Worm (Caenorhabditis elegans) whole organism, L4 larva: ENCODE results near the gene T26C12.2.

Source experiments
- F10B5.3 ChIP-seq: sonication (generic microtip); optimal IDR thresholded peaks from 2 replicates; lab custom pipeline; 2016; ENCODE audit warnings: mild to moderate bottlenecking, missing genetic modification characterization, missing compliant biosample characterization
- F37D6.2 ChIP-seq: sonication (generic microtip); optimal IDR thresholded peaks from 2 replicates; lab custom pipeline; 2016; ENCODE audit warnings: mild to moderate bottlenecking, missing genetic modification characterization, missing compliant biosample characterization
- R02D3.7 ChIP-seq: fragments of 150-350 bp; sonication (generic microtip); optimal IDR thresholded peaks from 3 replicates; lab custom pipeline; 2014; ENCODE audit warnings: missing biosample characterization, missing genetic modification characterization
- Y48G9A.11 ChIP-seq: fragments of 200-800 bp; sonication (Bioruptor generic); IDR thresholded peaks from 2 replicates; pipeline ENCODE4 v1.3.6; 2022; ENCODE audit warnings: missing genetic modification reagents, missing genetic modification characterization, missing compliant biosample characterization
- Y5F2A.4 ChIP-seq: fragments of 200-800 bp; sonication (Bioruptor generic); optimal IDR thresholded peaks from 2 replicates; lab custom pipeline; 2018; ENCODE audit warnings: mild to moderate bottlenecking, missing genetic modification characterization, missing compliant biosample characterization
- Y75B8A.6 ChIP-seq: fragments of 200-800 bp; sonication (Bioruptor generic); IDR thresholded peaks from 2 replicates; pipeline ENCODE4 v1.3.6; 2022; ENCODE audit warnings: missing genetic modification reagents, missing genetic modification characterization, missing compliant biosample characterization
- ZK337.2 ChIP-seq: fragments of 200-800 bp; sonication (Bioruptor generic); IDR thresholded peaks from 2 replicates; pipeline ENCODE4 v1.3.6; 2022; ENCODE audit warnings: missing genetic modification reagents, missing genetic modification characterization, missing compliant biosample characterization
- aly-2 ChIP-seq: sonication (generic microtip); optimal IDR thresholded peaks from 2 replicates; lab custom pipeline; 2018; ENCODE audit warnings: missing biosample characterization, missing genetic modification characterization
- ama-1 ChIP-seq: fragments of 150-350 bp; optimal IDR thresholded peaks from 2 replicates; lab custom pipeline; 2014; ENCODE audit warnings: inconsistent platforms, mixed read lengths
- attf-4 ChIP-seq: sonication (generic microtip); optimal IDR thresholded peaks from 3 replicates; lab custom pipeline; 2017; ENCODE audit warnings: missing biosample characterization, missing genetic modification characterization
- ceh-44 ChIP-seq: fragments of 200-800 bp; sonication (Bioruptor generic); IDR thresholded peaks from 2 replicates; pipeline ENCODE4 v1.3.6; 2022; ENCODE audit warnings: missing genetic modification reagents, missing genetic modification characterization, missing compliant biosample characterization
- ces-1 ChIP-seq: fragments of 150-350 bp; sonication (generic microtip); optimal IDR thresholded peaks from 4 replicates; lab custom pipeline; 2014; ENCODE audit warnings: missing biosample characterization, missing genetic modification reagents, missing genetic modification characterization
- daf-19 ChIP-seq: fragments of 200-800 bp; sonication (Bioruptor generic); conservative IDR thresholded peaks from 2 replicates; pipeline ENCODE4 v1.3.6; 2022; ENCODE audit warnings: missing genetic modification characterization, missing compliant biosample characterization
- dpl-1 ChIP-seq: fragments of 150-350 bp; optimal IDR thresholded peaks from 2 replicates; lab custom pipeline; 2014; ENCODE audit warnings: missing biosample characterization, missing genetic modification reagents, missing genetic modification characterization
- dve-1 ChIP-seq: sonication (generic microtip); optimal IDR thresholded peaks from 2 replicates; lab custom pipeline; 2017; ENCODE audit warnings: antibody characterized with exemption, mild to moderate bottlenecking, missing genetic modification characterization, missing compliant biosample characterization; ENCODE audit not compliant: insufficient read depth
- egl-43 ChIP-seq: fragments of 200-800 bp; sonication (Bioruptor generic); IDR thresholded peaks from 2 replicates; pipeline ENCODE4 v1.3.6; 2022; ENCODE audit warnings: missing genetic modification reagents, missing genetic modification characterization, missing compliant biosample characterization
- fkh-10 ChIP-seq: fragments of 150-350 bp; optimal IDR thresholded peaks from 2 replicates; lab custom pipeline; 2014; ENCODE audit warnings: missing biosample characterization, missing genetic modification reagents, missing genetic modification characterization
- hlh-30 ChIP-seq: sonication (generic microtip); optimal IDR thresholded peaks from 2 replicates; lab custom pipeline; 2017; ENCODE audit warnings: antibody characterized with exemption, mild to moderate bottlenecking, missing genetic modification characterization, missing compliant biosample characterization; ENCODE audit not compliant: insufficient read depth
- hmg-1.1 ChIP-seq: fragments of 200-800 bp; sonication (Bioruptor generic); IDR thresholded peaks from 2 replicates; pipeline ENCODE4 v1.3.6; 2022; ENCODE audit warnings: missing genetic modification reagents, missing genetic modification characterization, missing compliant biosample characterization
- jun-1 ChIP-seq: fragments of 150-350 bp; optimal IDR thresholded peaks from 2 replicates; lab custom pipeline; 2014; ENCODE audit warnings: missing biosample characterization, missing genetic modification reagents, missing genetic modification characterization
- lin-1 ChIP-seq: fragments of 200-800 bp; sonication (Bioruptor generic); IDR thresholded peaks from 2 replicates; pipeline ENCODE4 v1.3.6; 2022; ENCODE audit warnings: missing genetic modification reagents, missing genetic modification characterization, missing compliant biosample characterization
- lin-15B ChIP-seq: fragments of 150-350 bp; sonication (generic microtip); optimal IDR thresholded peaks from 3 replicates; lab custom pipeline; 2014; ENCODE audit warnings: missing biosample characterization, missing genetic modification characterization
- lin-38 ChIP-seq: fragments of 200-800 bp; sonication (Bioruptor generic); IDR thresholded peaks from 2 replicates; pipeline ENCODE4 v1.3.6; 2022; ENCODE audit warnings: missing genetic modification reagents, missing genetic modification characterization, missing compliant biosample characterization
- madf-5 ChIP-seq, 2 experiments: fragments of 200-800 bp; sonication (Bioruptor generic); IDR thresholded peaks; 2 replicates each; pipeline ENCODE4 v1.3.6; 2022; ENCODE audit warnings: missing compliant biosample characterization in 2 of 2, missing genetic modification characterization in 2 of 2
- madf-9 ChIP-seq: fragments of 200-800 bp; sonication (Bioruptor generic); conservative IDR thresholded peaks from 2 replicates; pipeline ENCODE4 v1.3.6; 2022; ENCODE audit warnings: missing genetic modification reagents, missing genetic modification characterization, missing compliant biosample characterization
- mep-1 ChIP-seq: fragments of 150-350 bp; sonication (generic microtip); optimal IDR thresholded peaks from 3 replicates; lab custom pipeline; 2014; ENCODE audit warnings: missing biosample characterization, missing genetic modification characterization
- mxl-2 ChIP-seq: fragments of 200-800 bp; sonication (Bioruptor generic); conservative IDR thresholded peaks from 2 replicates; pipeline ENCODE4 v1.3.6; 2022; ENCODE audit warnings: missing genetic modification reagents, missing genetic modification characterization, missing compliant biosample characterization
- mxl-3 ChIP-seq: fragments of 200-800 bp; sonication (Bioruptor generic); optimal IDR thresholded peaks from 2 replicates; lab custom pipeline; 2018; ENCODE audit warnings: mild to moderate bottlenecking, missing genetic modification characterization, missing compliant biosample characterization
- nhr-102 ChIP-seq: sonication (generic microtip); optimal IDR thresholded peaks from 2 replicates; lab custom pipeline; 2016; ENCODE audit warnings: mild to moderate bottlenecking, missing genetic modification characterization, moderate library complexity, missing compliant biosample characterization
- nhr-237 ChIP-seq: sonication (generic microtip); optimal IDR thresholded peaks from 2 replicates; lab custom pipeline; 2017; ENCODE audit warnings: missing biosample characterization, missing genetic modification characterization
- nhr-25 ChIP-seq: sonication (generic microtip); optimal IDR thresholded peaks from 2 replicates; lab custom pipeline; 2017; ENCODE audit warnings: missing genetic modification characterization, mild to moderate bottlenecking, missing compliant biosample characterization, antibody characterized with exemption, moderate library complexity, borderline replicate concordance; ENCODE audit not compliant: insufficient read depth
- nhr-48 ChIP-seq: sonication (generic microtip); optimal IDR thresholded peaks from 2 replicates; lab custom pipeline; 2016; ENCODE audit warnings: mild to moderate bottlenecking, missing genetic modification characterization, missing compliant biosample characterization
- nhr-76 ChIP-seq: fragments of 150-350 bp; optimal IDR thresholded peaks from 2 replicates; lab custom pipeline; 2014; ENCODE audit warnings: missing biosample characterization, missing genetic modification characterization
- nhr-77 ChIP-seq: fragments of 150-350 bp; optimal IDR thresholded peaks from 2 replicates; lab custom pipeline; 2014; ENCODE audit warnings: missing biosample characterization, missing genetic modification characterization
- rbr-2 ChIP-seq: sonication (generic microtip); optimal IDR thresholded peaks from 2 replicates; lab custom pipeline; 2016; ENCODE audit warnings: missing genotype, missing genetic modification characterization, missing compliant biosample characterization
- sdz-12 ChIP-seq: fragments of 200-800 bp; sonication (Bioruptor generic); optimal IDR thresholded peaks from 2 replicates; lab custom pipeline; 2018; ENCODE audit warnings: mild to moderate bottlenecking, missing genetic modification characterization, missing compliant biosample characterization
- snpc-1.2 ChIP-seq: fragments of 200-800 bp; sonication (Bioruptor generic); IDR thresholded peaks from 2 replicates; pipeline ENCODE4 v1.3.6; 2022; ENCODE audit warnings: missing genetic modification reagents, missing genetic modification characterization, missing compliant biosample characterization
- spr-1 ChIP-seq: sonication (generic microtip); optimal IDR thresholded peaks from 2 replicates; lab custom pipeline; 2016; ENCODE audit warnings: mild to moderate bottlenecking, missing genetic modification characterization, missing compliant biosample characterization
- spr-3 ChIP-seq: fragments of 200-800 bp; sonication (Bioruptor generic); optimal IDR thresholded peaks from 2 replicates; lab custom pipeline; 2018; ENCODE audit warnings: mild to moderate bottlenecking, missing genetic modification characterization, missing compliant biosample characterization
- unc-39 ChIP-seq: sonication (generic microtip); optimal IDR thresholded peaks from 2 replicates; lab custom pipeline; 2017; ENCODE audit warnings: missing biosample characterization, missing genetic modification characterization
- unc-62 ChIP-seq, 3 experiments: fragments of 150-350 bp in 1 of 3; sonication (generic microtip); optimal IDR thresholded peaks in 2 of 3; peaks in 1 of 3; 1 replicate in 1 of 3; 2 replicates in 2 of 3; lab custom pipeline; 2014 to 2017; ENCODE audit warnings: missing biosample characterization in 3 of 3, missing genetic modification characterization in 3 of 3, missing genetic modification reagents in 3 of 3, missing genotype in 1 of 3
- vab-7 ChIP-seq: fragments of 200-800 bp; sonication (Bioruptor generic); IDR thresholded peaks from 2 replicates; pipeline ENCODE4 v1.3.6; 2022; ENCODE audit warnings: missing genetic modification reagents, missing genetic modification characterization, missing compliant biosample characterization
- zfp-2 ChIP-seq: sonication (generic microtip); optimal IDR thresholded peaks from 2 replicates; lab custom pipeline; 2016; ENCODE audit warnings: mild to moderate bottlenecking, missing genetic modification characterization, missing compliant biosample characterization
- zip-11 ChIP-seq: fragments of 200-800 bp; sonication (Bioruptor generic); IDR thresholded peaks from 2 replicates; pipeline ENCODE4 v1.3.6; 2022; ENCODE audit warnings: missing genetic modification characterization, missing compliant biosample characterization
- ztf-11 ChIP-seq: fragments of 150-350 bp; optimal IDR thresholded peaks from 2 replicates; lab custom pipeline; 2014; ENCODE audit warnings: missing biosample characterization, missing genetic modification characterization

T26C12.2 gene

ce11 chrIV:3296578-3297549 is 31.3 kb upstream of the T26C12.2 start (continued):
- no peak for TF ChIP-seq Y75B8A.6
- TF ChIP-seq madf-5 (GFP tag; IDR thresholded peaks at IDR 0.05; lab: Robert Waterston, UW) = 0 out of 4 replicates have a peak, but pooled peaks of 1 of the 2 experiments have one; percentile 12

- peak; percentile 77 for TF ChIP-seq zfp-2 (tag; lab: Kevin White, UChicago)
- no peak for TF ChIP-seq F10B5.3 (tag; lab: Kevin White, UChicago)
- TF ChIP-seq hlh-30 = peak; percentile 97
- TF ChIP-seq dpl-1 (GFP tag; lab: Kevin White, UChicago) = peak; percentile 92
- TF ChIP-seq nhr-48 (tag; lab: Kevin White, UChicago) = peak; percentile 58
- TF ChIP-seq daf-19 (GFP tag; lab: Robert Waterston, UW) = no peak
- TF ChIP-seq attf-4 (tag; lab: Kevin White, UChicago) = no peak
- TF ChIP-seq zip-11 (GFP tag; lab: Robert Waterston, UW) = no peak
- TF ChIP-seq aly-2 (tag; lab: Kevin White, UChicago) = no peak
- TF ChIP-seq mep-1 (tag; lab: Kevin White, UChicago) = peak; percentile 98
- peak; percentile 14 for TF ChIP-seq nhr-237 (tag; lab: Kevin White, UChicago)
- TF ChIP-seq fkh-10 (GFP tag; lab: Kevin White, UChicago) = peak; percentile 77
- TF ChIP-seq jun-1 (tag; lab: Kevin White, UChicago) = peak; percentile 66
- peak; percentile 74; the same call in 1 of the 2 replicates for TF ChIP-seq madf-9 (GFP tag; lab: Robert Waterston, UW)
- no peak for TF ChIP-seq unc-39
- no peak for TF ChIP-seq egl-43
- TF ChIP-seq nhr-102 (tag; lab: Kevin White, UChicago) = no peak
- peak in 1 of 2 experiments; percentile 71 for TF ChIP-seq unc-62 (GFP tag; optimal IDR thresholded peaks at IDR 0.05 in 1 of 2; lab: Kevin White, UChicago)
- TF ChIP-seq unc-62 (tag; optimal IDR thresholded peaks at IDR 0.05; lab: Kevin White, UChicago) = no peak
- TF ChIP-seq lin-15B (tag; lab: Kevin White, UChicago) = peak; percentile 91
- peak; percentile 69 for TF ChIP-seq F37D6.2 (tag; lab: Kevin White, UChicago)
- peak; percentile 87 for TF ChIP-seq hmg-1.1 (GFP tag; lab: Robert Waterston, UW)
- TF ChIP-seq nhr-25 (tag; lab: Kevin White, UChicago) = peak; percentile 64
- no peak; a peak in 1 of 4 replicates for TF ChIP-seq madf-5 (GFP tag; IDR thresholded peaks at IDR 0.05; lab: Robert Waterston, UW)
- peak; percentile 85 for TF ChIP-seq vab-7 (GFP tag; lab: Robert Waterston, UW)
- TF ChIP-seq ztf-11 = no peak
- TF ChIP-seq ces-1 (GFP tag; lab: Kevin White, UChicago) = no peak
- no peak for TF ChIP-seq nhr-76 (tag; lab: Kevin White, UChicago)
- TF ChIP-seq mxl-3 (GFP tag; lab: Kevin White, UChicago) = peak; percentile 79
- TF ChIP-seq spr-3 = peak; percentile 32
- 0 out of 2 replicates have a peak, but pooled peaks have one; percentile 48 for TF ChIP-seq mxl-2 (GFP tag; lab: Robert Waterston, UW)
- TF ChIP-seq dve-1 (tag; lab: Kevin White, UChicago) = peak; percentile 99
- TF ChIP-seq ZK337.2 (GFP tag; lab: Robert Waterston, UW) = no peak
- peak; percentile 77 for TF ChIP-seq ama-1 (lab: Kevin White, UChicago)
- peak; percentile 98 for TF ChIP-seq nhr-77 (tag; lab: Kevin White, UChicago)
- TF ChIP-seq Y48G9A.11 (GFP tag; lab: Robert Waterston, UW) = peak; percentile 61; the same call in 1 of the 2 replicates
- peak; percentile 91 for TF ChIP-seq ceh-44
- TF ChIP-seq rbr-2 (tag; lab: Kevin White, UChicago) = peak; percentile 91
- peak; percentile 53 for TF ChIP-seq R02D3.7 (tag; lab: Kevin White, UChicago)
- no peak for TF ChIP-seq lin-1 (GFP tag; lab: Robert Waterston, UW)
- peak; percentile 100 for TF ChIP-seq lin-38 (GFP tag; lab: Robert Waterston, UW)
- TF ChIP-seq Y5F2A.4 = no peak
- 0 out of 2 replicates have a peak, but pooled peaks have one; percentile 36 for TF ChIP-seq snpc-1.2 (GFP tag; lab: Robert Waterston, UW)
- TF ChIP-seq spr-1 = peak; percentile 68
- TF ChIP-seq sdz-12 (GFP tag; lab: Kevin White, UChicago) = no peak
Measured at ce11 chrIV:3294553-3295185, 29.1 kb upstream of the T26C12.2 start, which contains the start of gene W08E12.7. W08E12.7 (plus strand) TSS chrIV:3295135.
